Worm (Caenorhabditis elegans): ENCODE measurements around the gene tag-266.

The tag-266 gene

ce11 chrIII:675822-676221, 35.8 kb upstream of the tag-266 start, which contains the start of gene grk-2:
Gene grk-2, plus strand, starts transcription at chrIII:676122.
- TF ChIP-seq nhr-20 (tag; optimal IDR thresholded peaks at IDR 0.05) (no peak), nhr-71 (tag; optimal IDR thresholded peaks at IDR 0.05) (no peak), F16B12.6 (tag; optimal IDR thresholded peaks at IDR 0.05) (no peak), ztf-4 (tag; optimal IDR thresholded peaks at IDR 0.05) (no peak), elt-2 (tag; optimal IDR thresholded peaks at IDR 0.05) (no peak), irx-1 (tag; optimal IDR thresholded peaks at IDR 0.05) (no peak), lin-35 (GFP tag; optimal IDR thresholded peaks at IDR 0.05) (no peak), alr-1 (tag; optimal IDR thresholded peaks at IDR 0.05; ENCODE audit: borderline replicate concordance) (no peak), unc-62 (GFP tag; optimal IDR thresholded peaks at IDR 0.05) (no peak), unc-98 (GFP tag; IDR thresholded peaks at IDR 0.05) (no peak), blmp-1 (tag; optimal IDR thresholded peaks at IDR 0.05) (no peak), mep-1 (tag; optimal IDR thresholded peaks at IDR 0.05) (no peak), snpc-4 (tag; optimal IDR thresholded peaks at IDR 0.05) (no peak), C04F5.9 (tag; optimal IDR thresholded peaks at IDR 0.05) (no peak), snu-23 (GFP tag; optimal IDR thresholded peaks at IDR 0.05) (no peak), dpl-1 (GFP tag; optimal IDR thresholded peaks at IDR 0.05) (no peak), unc-86 (tag; optimal IDR thresholded peaks at IDR 0.05) (no peak), xbp-1 (tag; optimal IDR thresholded peaks at IDR 0.05) (no peak), nhr-11 (tag; optimal IDR thresholded peaks at IDR 0.05) (no peak)

- TF ChIP-seq pax-3 (tag; optimal IDR thresholded peaks at IDR 0.05) (no peak), alr-1 (tag; optimal IDR thresholded peaks at IDR 0.05; ENCODE audit: borderline replicate concordance) (no peak), dpl-1 (GFP tag; optimal IDR thresholded peaks at IDR 0.05) (peak in 1 of 3 experiments; percentile 9), nhr-28 (tag; optimal IDR thresholded peaks at IDR 0.05) (no peak), unc-130 (tag; optimal IDR thresholded peaks at IDR 0.05) (no peak), ceh-90 (tag; optimal IDR thresholded peaks at IDR 0.05) (no peak), ama-1 (optimal IDR thresholded peaks at IDR 0.05) (no peak), ceh-82 (tag; optimal IDR thresholded peaks at IDR 0.05) (peak in 1 of 3 experiments; percentile 36), fkh-10 (GFP tag; optimal IDR thresholded peaks at IDR 0.05) (peak; percentile 47), efl-1 (optimal IDR thresholded peaks at IDR 0.05) (no peak), efl-1 (GFP tag; optimal IDR thresholded peaks at IDR 0.05 in 1 of 2) (peak in 1 of 2 experiments; percentile 3), lsy-2 (tag; optimal IDR thresholded peaks at IDR 0.05) (peak; percentile 2 to 31), skn-1 (tag; optimal IDR thresholded peaks at IDR 0.05) (no peak), fos-1 (tag; optimal IDR thresholded peaks at IDR 0.05) (no peak), elt-3 (tag; optimal IDR thresholded peaks at IDR 0.05) (no peak), vab-15 (tag; optimal IDR thresholded peaks at IDR 0.05) (no peak), snpc-4 (tag; optimal IDR thresholded peaks at IDR 0.05) (no peak), nhr-47 (tag; optimal IDR thresholded peaks at IDR 0.05) (peak; percentile 37), nhr-71 (tag; optimal IDR thresholded peaks at IDR 0.05) (peak; percentile 29), lin-14 (GFP tag; optimal IDR thresholded peaks at IDR 0.05) (peak; percentile 76), ceh-63 (GFP tag; optimal IDR thresholded peaks at IDR 0.05) (no peak), ces-1 (GFP tag; optimal IDR thresholded peaks at IDR 0.05) (peak; percentile 82), isw-1 (GFP tag; IDR thresholded peaks at IDR 0.05) (no peak), egl-27 (tag; optimal IDR thresholded peaks at IDR 0.05) (no peak), snu-23 (GFP tag; optimal IDR thresholded peaks at IDR 0.05) (peak; percentile 20)
Measured at ce11 chrIII:675413-675812, 35.4 kb upstream of the tag-266 start.

ce11 chrIII:670994-671393, 31.0 kb upstream of the tag-266 start:
- no peak for TF ChIP-seq efl-3 (GFP tag; optimal IDR thresholded peaks at IDR 0.05)
- TF ChIP-seq unc-62 (GFP tag; optimal IDR thresholded peaks at IDR 0.05), result no peak
- TF ChIP-seq grh-1 (GFP tag; IDR thresholded peaks at IDR 0.05), result no peak
- peak; percentile 88 for TF ChIP-seq fkh-8 (tag; optimal IDR thresholded peaks at IDR 0.05)
- TF ChIP-seq nhr-12 (tag; optimal IDR thresholded peaks at IDR 0.05), result no peak
- TF ChIP-seq F16B12.6 (tag; optimal IDR thresholded peaks at IDR 0.05), result no peak
- TF ChIP-seq nhr-19 (GFP tag; conservative IDR thresholded peaks at IDR 0.05), result 0 out of 2 replicates have a peak, but pooled peaks have one; percentile 19
- peak; percentile 81 for TF ChIP-seq fkh-10 (GFP tag; optimal IDR thresholded peaks at IDR 0.05)
- no peak for TF ChIP-seq unc-30 (tag; optimal IDR thresholded peaks at IDR 0.05)
- no peak for TF ChIP-seq alr-1 (tag; optimal IDR thresholded peaks at IDR 0.05; ENCODE audit: borderline replicate concordance)
- TF ChIP-seq tlp-1 (tag; optimal IDR thresholded peaks at IDR 0.05), result no peak
- no peak for TF ChIP-seq nhr-90 (tag; optimal IDR thresholded peaks at IDR 0.05; ENCODE audit: poor library complexity)
- no peak for TF ChIP-seq lir-3 (tag; optimal IDR thresholded peaks at IDR 0.05; ENCODE audit: poor library complexity)
- no peak for TF ChIP-seq lin-13 (GFP tag; optimal IDR thresholded peaks at IDR 0.05)
- peak; percentile 70 for TF ChIP-seq nhr-47 (tag; optimal IDR thresholded peaks at IDR 0.05)
- peak; percentile 83 for TF ChIP-seq mef-2 (tag; optimal IDR thresholded peaks at IDR 0.05)
- TF ChIP-seq tbx-2 (tag; optimal IDR thresholded peaks at IDR 0.05), result peak; percentile 65
- TF ChIP-seq unc-86 (tag; optimal IDR thresholded peaks at IDR 0.05), result peak; percentile 78
- no peak for TF ChIP-seq nhr-28 (tag; optimal IDR thresholded peaks at IDR 0.05)
